Worm (Caenorhabditis elegans) whole organism, L3 larva: Measurements from ENCODE around the gene lurp-3.

Source experiments
- ama-1 ChIP-seq: fragments of 150-350 bp; optimal IDR thresholded peaks from 2 replicates; lab custom pipeline; 2018
- fos-1 ChIP-seq: fragments of 150-350 bp; optimal IDR thresholded peaks from 2 replicates; lab custom pipeline; 2014; ENCODE audit warnings: missing biosample characterization, missing genetic modification characterization
- lin-39 ChIP-seq: fragments of 150-350 bp; optimal IDR thresholded peaks from 2 replicates; lab custom pipeline; 2018; ENCODE audit warnings: missing biosample characterization, missing genetic modification reagents, missing genetic modification characterization
- nfya-1 ChIP-seq: sonication (generic microtip); optimal IDR thresholded peaks from 2 replicates; lab custom pipeline; 2017; ENCODE audit warnings: missing genetic modification characterization, mild to moderate bottlenecking, missing compliant biosample characterization, antibody characterized with exemption, moderate library complexity; ENCODE audit not compliant: insufficient read depth
- nhr-77 ChIP-seq: fragments of 150-350 bp; optimal IDR thresholded peaks from 2 replicates; lab custom pipeline; 2014; ENCODE audit warnings: missing biosample characterization, missing genetic modification characterization
- pqm-1 ChIP-seq: fragments of 150-350 bp; optimal IDR thresholded peaks from 2 replicates; lab custom pipeline; 2017; ENCODE audit warnings: missing biosample characterization, missing genetic modification characterization, inconsistent platforms
- ztf-4 ChIP-seq: fragments of 150-350 bp; optimal IDR thresholded peaks from 2 replicates; lab custom pipeline; 2014; ENCODE audit warnings: missing biosample characterization, missing genetic modification characterization

DNA sequence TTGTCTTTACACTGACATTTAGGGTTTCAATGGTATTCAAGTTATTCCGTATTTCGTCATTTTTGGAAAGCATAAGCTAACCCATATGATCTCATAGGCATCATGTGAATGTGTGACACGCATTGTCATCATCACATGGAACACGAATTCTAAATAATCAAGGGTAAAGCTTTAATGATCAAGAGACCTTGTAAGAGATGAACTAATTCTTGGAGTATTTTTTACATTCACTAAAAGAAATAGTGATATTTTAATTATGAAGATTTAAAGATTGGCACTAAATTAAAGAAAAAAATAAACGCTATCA, 43.6 kb upstream of the lurp-3 start:
- TF ChIP-seq fos-1 (tag; lab: Kevin White, UChicago) (no peak), nhr-77 (tag; lab: Kevin White, UChicago) (no peak), lin-39 (tag; lab: Kevin White, UChicago) (no peak), pqm-1 (no peak), ztf-4 (tag; lab: Kevin White, UChicago) (no peak), ama-1 (lab: Kevin White, UChicago) (no peak), nfya-1 (tag; lab: Kevin White, UChicago) (no peak)
